Fruit fly (Drosophila melanogaster): ENCODE results near the gene Kaz.

dm6 chr3R:24790036-24790435 is 39.7 kb downstream of the Kaz start, which contains the start of gene CG13634:
- TF ChIP-seq Sox14 (GFP tag; optimal IDR thresholded peaks at IDR 0.05) (no peak), Blimp-1 (GFP tag; optimal IDR thresholded peaks at IDR 0.05) (no peak), esn (GFP tag; optimal IDR thresholded peaks at IDR 0.05) (no peak), Ets21C (GFP tag; optimal IDR thresholded peaks at IDR 0.05) (no peak), CG6808 (GFP tag; optimal IDR thresholded peaks at IDR 0.05) (no peak), dac (GFP tag; optimal IDR thresholded peaks at IDR 0.05) (no peak), ss (GFP tag; optimal IDR thresholded peaks at IDR 0.05) (no peak), net (GFP tag; optimal IDR thresholded peaks at IDR 0.05) (no peak), CG6163 (GFP tag; IDR thresholded peaks at IDR 0.05) (no peak), CG11294 (GFP tag; IDR thresholded peaks at IDR 0.05) (no peak), CG7368 (GFP tag; optimal IDR thresholded peaks at IDR 0.05) (no peak), Ets96B (tag; optimal IDR thresholded peaks at IDR 0.05) (no peak), eg (GFP tag; IDR thresholded peaks at IDR 0.05) (no peak), cyc (GFP tag; optimal IDR thresholded peaks at IDR 0.05) (no peak)
